Fruit fly (Drosophila melanogaster): ENCODE measurements around the gene CG33099.

DNA sequence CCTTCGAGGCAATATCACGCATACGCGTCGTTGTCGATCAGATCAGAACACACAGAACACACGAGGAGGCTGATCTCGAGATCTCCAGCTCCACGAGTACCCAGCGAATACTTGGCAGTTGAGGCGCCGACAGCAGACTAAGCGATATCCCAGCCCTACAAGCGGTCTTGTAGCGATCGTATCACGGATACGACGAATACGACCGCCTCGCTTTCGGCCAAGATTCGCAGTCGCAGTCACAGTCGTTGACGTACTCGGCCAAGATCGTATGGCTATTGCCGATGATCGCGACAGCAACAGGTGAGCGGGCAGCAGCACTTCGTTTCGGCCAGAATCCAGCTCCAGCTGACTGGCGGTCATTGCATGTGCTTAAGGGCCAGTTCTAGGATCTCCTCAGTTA is 9.4 kb upstream of the CG33099 start, which contains the start of gene CG5326:
- TF ChIP-seq tai (GFP tag; optimal IDR thresholded peaks at IDR 0.05): no peak
- TF ChIP-seq fru (GFP tag; optimal IDR thresholded peaks at IDR 0.05): no peak
- no peak for TF ChIP-seq br (GFP tag; optimal IDR thresholded peaks at IDR 0.05)
- no peak for TF ChIP-seq rgr (GFP tag; optimal IDR thresholded peaks at IDR 0.05)
- TF ChIP-seq ey (GFP tag; optimal IDR thresholded peaks at IDR 0.05): no peak
- no peak for TF ChIP-seq Hr78 (GFP tag; optimal IDR thresholded peaks at IDR 0.05)
- TF ChIP-seq Abd-B (GFP tag; optimal IDR thresholded peaks at IDR 0.05): no peak
- TF ChIP-seq sage (GFP tag; optimal IDR thresholded peaks at IDR 0.05): no peak
- no peak for TF ChIP-seq foxo (GFP tag; optimal IDR thresholded peaks at IDR 0.05)
- no peak for TF ChIP-seq psq (GFP tag; optimal IDR thresholded peaks at IDR 0.05)
- no peak for TF ChIP-seq Myc (optimal IDR thresholded peaks at IDR 0.05)
- no peak for TF ChIP-seq CG32264 (GFP tag; optimal IDR thresholded peaks at IDR 0.05)
- no peak for TF ChIP-seq OdsH (GFP tag; optimal IDR thresholded peaks at IDR 0.05)

Data from whole organism, wandering third instar larva.